Fruit fly (Drosophila melanogaster) whole organism, embryonic: Measurements from ENCODE around the gene dob.
A peak's percentile ranks its signal among the peaks of the same experiment; 100 is the strongest.

ENCODE experiments used
- Adf1 ChIP-seq: fragments of 200-800 bp; sonication (Bioruptor generic); IDR thresholded peaks from 2 replicates; pipeline ENCODE4 v1.3.6; 2022; ENCODE audit warnings: missing biosample characterization, missing genetic modification characterization
- Awh ChIP-seq: fragments of 200-800 bp; sonication (Bioruptor generic); IDR thresholded peaks from 2 replicates; pipeline ENCODE4, ENCODE4 v1.3.6; 2022; ENCODE audit warnings: missing biosample characterization, missing genetic modification characterization
- CG10366 ChIP-seq: fragments of 200-800 bp; sonication (Bioruptor generic); IDR thresholded peaks from 2 replicates; pipeline ENCODE4 v1.3.6; 2022; ENCODE audit warnings: missing biosample characterization, missing genetic modification characterization
- CG11093 ChIP-seq: fragments of 200-800 bp; sonication (Bioruptor generic); IDR thresholded peaks from 3 replicates; pipeline ENCODE4 v1.3.6; 2022; ENCODE audit warnings: missing biosample characterization, missing genetic modification characterization
- CG11398 ChIP-seq: fragments of 200-800 bp; sonication (Bioruptor generic); optimal IDR thresholded peaks from 2 replicates; lab custom pipeline; 2016; ENCODE audit warnings: missing biosample characterization, missing genetic modification characterization
- CG11504 ChIP-seq: fragments of 200-800 bp; sonication (Bioruptor generic); optimal IDR thresholded peaks from 3 replicates; lab custom pipeline; 2019; ENCODE audit warnings: missing biosample characterization, mild to moderate bottlenecking, missing genetic modification characterization, moderate library complexity
- CG13296 ChIP-seq: fragments of 200-800 bp; sonication (Bioruptor generic); optimal IDR thresholded peaks from 3 replicates; lab custom pipeline; 2018; ENCODE audit warnings: missing biosample characterization, mild to moderate bottlenecking, missing genetic modification characterization
- CG16779 ChIP-seq: fragments of 200-800 bp; sonication (Bioruptor generic); IDR thresholded peaks from 2 replicates; pipeline ENCODE4 v1.3.6; 2022; ENCODE audit warnings: missing biosample characterization, missing genetic modification characterization
- CG17612 ChIP-seq: fragments of 200-800 bp; sonication (Bioruptor generic); IDR thresholded peaks from 2 replicates; pipeline ENCODE4 v1.3.6; 2022; ENCODE audit warnings: missing biosample characterization, missing genetic modification characterization
- CG17829 ChIP-seq: fragments of 200-800 bp; optimal IDR thresholded peaks from 2 replicates; lab custom pipeline; 2019; ENCODE audit warnings: missing biosample characterization, mild to moderate bottlenecking, missing genetic modification characterization, moderate library complexity
- CG18011 ChIP-seq: fragments of 200-800 bp; sonication (Bioruptor generic); optimal IDR thresholded peaks from 2 replicates; lab custom pipeline; 2017; ENCODE audit warnings: missing biosample characterization, missing genetic modification characterization, mild to moderate bottlenecking, moderate library complexity, missing genotype
- CG18476 ChIP-seq: fragments of 200-800 bp; sonication (Bioruptor generic); optimal IDR thresholded peaks from 2 replicates; lab custom pipeline; 2016; ENCODE audit warnings: missing biosample characterization, mild to moderate bottlenecking, missing genetic modification characterization
- CG18764 ChIP-seq: fragments of 200-800 bp; sonication (Bioruptor generic); optimal IDR thresholded peaks from 3 replicates; lab custom pipeline; 2016; ENCODE audit warnings: missing biosample characterization, missing genetic modification characterization
- CG3065 ChIP-seq: fragments of 200-800 bp; sonication (Bioruptor generic); optimal IDR thresholded peaks from 2 replicates; lab custom pipeline; 2016; ENCODE audit warnings: missing biosample characterization, missing genetic modification characterization
- CG3281 ChIP-seq: fragments of 200-800 bp; sonication (Bioruptor generic); optimal IDR thresholded peaks from 3 replicates; lab custom pipeline; 2017; ENCODE audit warnings: missing biosample characterization, mild to moderate bottlenecking, missing genetic modification characterization
- CG33213 ChIP-seq: fragments of 200-800 bp; sonication (Bioruptor generic); optimal IDR thresholded peaks from 3 replicates; lab custom pipeline; 2016; ENCODE audit warnings: missing biosample characterization, missing genetic modification characterization
- CG33557 ChIP-seq: fragments of 200-800 bp; sonication (Bioruptor generic); optimal IDR thresholded peaks from 2 replicates; lab custom pipeline; 2019; ENCODE audit warnings: missing biosample characterization, mild to moderate bottlenecking, missing genetic modification characterization, moderate library complexity
- CG6175 ChIP-seq: fragments of 200-800 bp; sonication (Bioruptor generic); IDR thresholded peaks from 3 replicates; pipeline ENCODE4 v1.3.6; 2022; ENCODE audit warnings: missing biosample characterization, missing genetic modification characterization
- CG6254 ChIP-seq: fragments of 200-800 bp; sonication (Bioruptor generic); optimal IDR thresholded peaks from 3 replicates; lab custom pipeline; 2017; ENCODE audit warnings: mild to moderate bottlenecking, missing biosample characterization, missing genetic modification reagents, missing genetic modification characterization
- CG7928 ChIP-seq: fragments of 200-800 bp; sonication (Bioruptor generic); optimal IDR thresholded peaks from 2 replicates; lab custom pipeline; 2017; ENCODE audit warnings: missing biosample characterization, mild to moderate bottlenecking, missing genetic modification characterization
- CG8281 ChIP-seq: fragments of 200-800 bp; sonication (Bioruptor generic); optimal IDR thresholded peaks from 2 replicates; lab custom pipeline; 2018; ENCODE audit warnings: missing biosample characterization, mild to moderate bottlenecking, missing genetic modification characterization, moderate library complexity
- CG8388 ChIP-seq: fragments of 200-800 bp; sonication (Bioruptor generic); optimal IDR thresholded peaks from 2 replicates; lab custom pipeline; 2019; ENCODE audit warnings: missing biosample characterization, mild to moderate bottlenecking, missing genetic modification characterization, moderate library complexity
- Dek ChIP-seq: fragments of 200-800 bp; sonication (Bioruptor generic); optimal IDR thresholded peaks from 3 replicates; lab custom pipeline; 2019; ENCODE audit warnings: missing biosample characterization, mild to moderate bottlenecking, missing genetic modification characterization, moderate library complexity
- Dfd ChIP-seq, 2 experiments: fragments of >200 bp; optimal IDR thresholded peaks; 2 replicates each; lab custom pipeline; 2017; ENCODE audit warnings: missing biosample characterization in 2 of 2, missing genetic modification characterization in 2 of 2
- HLH54F ChIP-seq: fragments of 200-800 bp; sonication (Bioruptor generic); optimal IDR thresholded peaks from 3 replicates; lab custom pipeline; 2016; ENCODE audit warnings: missing biosample characterization, missing genetic modification characterization
- MBD-R2 ChIP-seq: fragments of 200-800 bp; sonication (Bioruptor generic); IDR thresholded peaks from 2 replicates; pipeline ENCODE4 v1.3.6; 2022; ENCODE audit warnings: missing biosample characterization, missing genetic modification characterization
- NK7.1 ChIP-seq: fragments of 200-800 bp; sonication (Bioruptor generic); optimal IDR thresholded peaks from 3 replicates; lab custom pipeline; 2016; ENCODE audit warnings: missing biosample characterization, missing genetic modification characterization
- Nf-YB ChIP-seq: fragments of 200-800 bp; sonication (Bioruptor generic); optimal IDR thresholded peaks from 3 replicates; lab custom pipeline; 2019; ENCODE audit warnings: missing biosample characterization, mild to moderate bottlenecking, missing genetic modification characterization, moderate library complexity
- Ravus ChIP-seq: fragments of 200-800 bp; sonication (Bioruptor generic); IDR thresholded peaks from 2 replicates; pipeline ENCODE4 v1.3.6; 2022; ENCODE audit warnings: missing biosample characterization, missing genetic modification characterization
- Ssrp ChIP-seq: fragments of 200-800 bp; sonication (Bioruptor generic); optimal IDR thresholded peaks from 2 replicates; lab custom pipeline; 2018; ENCODE audit warnings: missing biosample characterization, mild to moderate bottlenecking, missing genetic modification characterization, moderate library complexity
- Stat92E ChIP-seq, 3 experiments: fragments of >200 bp in 2 of 3; fragments of 200-800 bp in 1 of 3; sonication (Bioruptor generic) in 1 of 3; optimal IDR thresholded peaks; 2 replicates each; lab custom pipeline; 2017 to 2019; ENCODE audit warnings: missing biosample characterization in 3 of 3, missing genetic modification characterization in 3 of 3, mild to moderate bottlenecking in 1 of 3, moderate library complexity in 1 of 3
- Taf1 ChIP-seq: fragments of 200-800 bp; sonication (Bioruptor generic); IDR thresholded peaks from 2 replicates; pipeline ENCODE4 v1.3.6; 2022; ENCODE audit warnings: missing biosample characterization, missing genetic modification characterization
- amos ChIP-seq: fragments of 200-800 bp; sonication (Bioruptor generic); IDR thresholded peaks from 2 replicates; pipeline ENCODE4 v1.3.6; 2022; ENCODE audit warnings: missing biosample characterization, missing genetic modification characterization; ENCODE audit not compliant: partially characterized antibody
- az2 ChIP-seq: fragments of 200-800 bp; sonication (Bioruptor generic); optimal IDR thresholded peaks from 3 replicates; lab custom pipeline; 2016; ENCODE audit warnings: missing biosample characterization, missing genetic modification characterization
- br ChIP-seq: fragments of >200 bp; optimal IDR thresholded peaks from 2 replicates; lab custom pipeline; 2017
- chinmo ChIP-seq: fragments of 200-800 bp; sonication (Bioruptor generic); IDR thresholded peaks from 4 replicates; pipeline ENCODE4 v1.3.6; 2022; ENCODE audit warnings: missing biosample characterization, missing genetic modification characterization; ENCODE audit not compliant: partially characterized antibody
- chm ChIP-seq: fragments of 200-800 bp; sonication (Bioruptor generic); IDR thresholded peaks from 2 replicates; pipeline ENCODE4 v1.3.6; 2022; ENCODE audit warnings: missing biosample characterization, missing genetic modification characterization
- emc ChIP-seq: fragments of 200-800 bp; sonication (Bioruptor generic); optimal IDR thresholded peaks from 2 replicates; lab custom pipeline; 2016; ENCODE audit warnings: missing biosample characterization, missing genetic modification characterization
- en ChIP-seq: fragments of 200-800 bp; sonication (Bioruptor generic); optimal IDR thresholded peaks from 2 replicates; lab custom pipeline; 2016; ENCODE audit warnings: missing biosample characterization, missing genetic modification characterization
- fd102C ChIP-seq: fragments of 200-800 bp; sonication (Bioruptor generic); optimal IDR thresholded peaks from 2 replicates; lab custom pipeline; 2018; ENCODE audit warnings: missing biosample characterization, mild to moderate bottlenecking, missing genetic modification characterization, moderate library complexity
- ind ChIP-seq: fragments of 200-800 bp; sonication (Bioruptor generic); optimal IDR thresholded peaks from 3 replicates; lab custom pipeline; 2016; ENCODE audit warnings: missing biosample characterization, missing genetic modification characterization
- mam ChIP-seq: fragments of 200-800 bp; sonication (Bioruptor generic); optimal IDR thresholded peaks from 3 replicates; lab custom pipeline; 2016; ENCODE audit warnings: missing biosample characterization, missing genetic modification characterization
- pb ChIP-seq: fragments of 200-800 bp; sonication (Bioruptor generic); optimal IDR thresholded peaks from 3 replicates; lab custom pipeline; 2016; ENCODE audit warnings: missing biosample characterization, missing genetic modification characterization
- pnt ChIP-seq: fragments of 200-800 bp; sonication (Bioruptor generic); optimal IDR thresholded peaks from 3 replicates; lab custom pipeline; 2016; ENCODE audit warnings: missing biosample characterization, missing genetic modification characterization
- ranshi ChIP-seq: fragments of 200-800 bp; sonication (Bioruptor generic); IDR thresholded peaks from 2 replicates; pipeline ENCODE4 v1.3.6; 2022; ENCODE audit warnings: missing biosample characterization, missing genetic modification characterization
- scrt ChIP-seq: fragments of 200-800 bp; sonication (Bioruptor generic); optimal IDR thresholded peaks from 2 replicates; lab custom pipeline; 2018; ENCODE audit warnings: missing biosample characterization, mild to moderate bottlenecking, missing genetic modification characterization, moderate library complexity
- sima ChIP-seq: fragments of 200-800 bp; sonication (Bioruptor generic); optimal IDR thresholded peaks from 2 replicates; lab custom pipeline; 2016; ENCODE audit warnings: missing biosample characterization, missing genetic modification characterization
- tx ChIP-seq: fragments of 200-800 bp; sonication (Bioruptor generic); optimal IDR thresholded peaks from 2 replicates; lab custom pipeline; 2016; ENCODE audit warnings: missing biosample characterization, missing genetic modification characterization
- wek ChIP-seq: fragments of 200-800 bp; sonication (Bioruptor generic); optimal IDR thresholded peaks from 3 replicates; lab custom pipeline; 2018; ENCODE audit warnings: missing biosample characterization, mild to moderate bottlenecking, missing genetic modification characterization, moderate library complexity
- yki ChIP-seq: fragments of >200 bp; optimal IDR thresholded peaks from 3 replicates; lab custom pipeline; 2018

The dob gene

dm6 chrX:15043013-15043699 lies 23.7 kb upstream of the dob start (continued):
- TF ChIP-seq CG11093 (GFP tag; lab: Robert Waterston, UW) (peak; percentile 48; the same call in 1 of the 3 replicates), Adf1 (GFP tag; lab: Robert Waterston, UW) (no peak), fd102C (GFP tag; lab: Kevin White, UChicago) (no peak), emc (GFP tag; lab: Kevin White, UChicago) (peak; percentile 0), CG10366 (GFP tag; lab: Robert Waterston, UW) (peak; percentile 7; the same call in 1 of the 2 replicates), CG13296 (GFP tag; lab: Kevin White, UChicago) (peak; percentile 91), CG11504 (peak; percentile 83), Dek (tag; lab: Kevin White, UChicago) (peak; percentile 52), Awh (peak; percentile 93), Taf1 (GFP tag; lab: Robert Waterston, UW) (no peak), ranshi (peak; percentile 74; the same call in 1 of the 2 replicates), HLH54F (peak; percentile 25), CG18476 (GFP tag; lab: Kevin White, UChicago) (peak; percentile 81), CG6254 (GFP tag; lab: Kevin White, UChicago) (peak; percentile 84), CG17612 (GFP tag; lab: Robert Waterston, UW) (peak; percentile 57; the same call in 1 of the 2 replicates), CG16779 (GFP tag; lab: Robert Waterston, UW) (peak; percentile 41; the same call in 1 of the 2 replicates), CG6175 (GFP tag; lab: Robert Waterston, UW) (no peak), CG18011 (GFP tag; lab: Kevin White, UChicago) (peak; percentile 28), Ravus (no peak), CG18764 (GFP tag; lab: Kevin White, UChicago) (peak; percentile 78), amos (no peak), br (lab: Kevin White, UChicago) (no peak), CG17829 (tag; lab: Kevin White, UChicago) (peak; percentile 19), en (GFP tag; lab: Kevin White, UChicago) (peak; percentile 70), Ssrp (no peak), yki (lab: Kevin White, UChicago) (no peak), CG11398 (GFP tag; lab: Kevin White, UChicago) (peak; percentile 89), MBD-R2 (GFP tag; lab: Robert Waterston, UW) (peak; percentile 31; the same call in 1 of the 2 replicates), sima (GFP tag; lab: Kevin White, UChicago) (peak; percentile 50), wek (GFP tag; lab: Kevin White, UChicago) (peak; percentile 95), mam (GFP tag; lab: Kevin White, UChicago) (peak; percentile 56), CG33557 (GFP tag; lab: Kevin White, UChicago) (peak; percentile 88), chinmo (0 out of 4 replicates have a peak, but pooled peaks have one; percentile 6), pnt (GFP tag; lab: Kevin White, UChicago) (peak; percentile 68), CG3065 (GFP tag; lab: Kevin White, UChicago) (peak; percentile 16), CG8388 (GFP tag; lab: Kevin White, UChicago) (peak; percentile 39), tx (no peak), Nf-YB (GFP tag; lab: Kevin White, UChicago) (peak; percentile 62), CG8281 (tag; lab: Kevin White, UChicago) (peak; percentile 63), scrt (GFP tag; lab: Kevin White, UChicago) (peak; percentile 69), chm (GFP tag; lab: Robert Waterston, UW) (peak; percentile 92), CG33213 (GFP tag; lab: Kevin White, UChicago) (peak; percentile 91), ind (GFP tag; lab: Kevin White, UChicago) (no peak), az2 (GFP tag; lab: Kevin White, UChicago) (peak; percentile 25), Dfd (GFP tag; optimal IDR thresholded peaks at IDR 0.05; lab: Kevin White, UChicago) (no peak), CG7928 (GFP tag; lab: Kevin White, UChicago) (peak; percentile 61), NK7.1 (peak; percentile 65), CG3281 (GFP tag; lab: Kevin White, UChicago) (peak; percentile 74), pb (peak; percentile 67), Stat92E (GFP tag; optimal IDR thresholded peaks at IDR 0.05; lab: Kevin White, UChicago) (no peak)
